Comparison of ENCODE assay signal across 3 fruit fly cellular contexts in genomic region chrX:3083290-3083689, dm6.
TF ChIP-seq lines count a peak whose summit lies in the region.

No protein-coding gene starts in this region.

- TF ChIP-seq CTCF in whole organism, embryonic (GFP tag; optimal IDR thresholded peaks at IDR 0.05; lab: Kevin White, UChicago), result no peak

TF ChIP-seq in whole organism, embryonic, 481 proteins besides CTCF, POLR2A, EP300 and RAD21 (continues in another document):
- TF ChIP-seq row (GFP tag; IDR thresholded peaks at IDR 0.05; lab: Robert Waterston, UW) (0 out of 3 replicates have a peak, but pooled peaks have one; percentile 7), ERR (GFP tag; optimal IDR thresholded peaks at IDR 0.05; lab: Kevin White, UChicago) (no peak), cwo (GFP tag; optimal IDR thresholded peaks at IDR 0.05; lab: Kevin White, UChicago) (no peak), usp (GFP tag; optimal IDR thresholded peaks at IDR 0.05; lab: Kevin White, UChicago) (no peak), CG18764 (GFP tag; optimal IDR thresholded peaks at IDR 0.05; lab: Kevin White, UChicago) (no peak), bsh (GFP tag; optimal IDR thresholded peaks at IDR 0.05; lab: Kevin White, UChicago) (peak in 1 of 2 experiments; percentile 56), psq (GFP tag; optimal IDR thresholded peaks at IDR 0.05; lab: Kevin White, UChicago) (no peak), Doc2 (GFP tag; IDR thresholded peaks at IDR 0.05; lab: Robert Waterston, UW) (no peak), emc (GFP tag; optimal IDR thresholded peaks at IDR 0.05; lab: Kevin White, UChicago) (no peak), exex (tag; optimal IDR thresholded peaks at IDR 0.05; lab: Kevin White, UChicago) (no peak), chn (GFP tag; optimal IDR thresholded peaks at IDR 0.05; lab: Kevin White, UChicago) (no peak), Dad (GFP tag; optimal IDR thresholded peaks at IDR 0.05; lab: Kevin White, UChicago) (no peak), CG10543 (GFP tag; optimal IDR thresholded peaks at IDR 0.05; lab: Kevin White, UChicago) (no peak), gt (GFP tag; IDR thresholded peaks at IDR 0.05; lab: Robert Waterston, UW) (no peak), dmrt11E (tag; optimal IDR thresholded peaks at IDR 0.05; lab: Kevin White, UChicago) (peak; percentile 64), Sox100B (GFP tag; optimal IDR thresholded peaks at IDR 0.05; lab: Kevin White, UChicago) (peak; percentile 12), abd-A (tag; optimal IDR thresholded peaks at IDR 0.05; lab: Kevin White, UChicago) (no peak), ems (GFP tag; optimal IDR thresholded peaks at IDR 0.05; lab: Kevin White, UChicago) (no peak), CG2889 (GFP tag; IDR thresholded peaks at IDR 0.05; lab: Robert Waterston, UW) (no peak), bigmax (GFP tag; optimal IDR thresholded peaks at IDR 0.05; lab: Kevin White, UChicago) (no peak), CG17361 (GFP tag; IDR thresholded peaks at IDR 0.05; lab: Robert Waterston, UW) (0 out of 3 replicates have a peak, but pooled peaks have one; percentile 31), CG2202 (tag; optimal IDR thresholded peaks at IDR 0.05; lab: Kevin White, UChicago) (peak; percentile 10), da (GFP tag; optimal IDR thresholded peaks at IDR 0.05; lab: Kevin White, UChicago) (no peak), HmgD (GFP tag; optimal IDR thresholded peaks at IDR 0.05; lab: Kevin White, UChicago) (no peak), CG17912 (GFP tag; optimal IDR thresholded peaks at IDR 0.05; lab: Kevin White, UChicago) (no peak), sob (GFP tag; IDR thresholded peaks at IDR 0.05; lab: Robert Waterston, UW) (no peak), Atf-2 (GFP tag; optimal IDR thresholded peaks at IDR 0.05; lab: Kevin White, UChicago) (no peak), h (optimal IDR thresholded peaks at IDR 0.05; lab: Kevin White, UChicago) (no peak), CG2116 (GFP tag; optimal IDR thresholded peaks at IDR 0.05; lab: Kevin White, UChicago) (no peak), ewg (GFP tag; optimal IDR thresholded peaks at IDR 0.05; lab: Kevin White, UChicago) (no peak), Rx (GFP tag; IDR thresholded peaks at IDR 0.05; lab: Robert Waterston, UW) (no peak)

TF ChIP-seq in whole organism, prepupa, 60 proteins besides CTCF, POLR2A, EP300 and RAD21:
- peak; percentile 53 for TF ChIP-seq CG15336 (GFP tag; IDR thresholded peaks at IDR 0.05; lab: Robert Waterston, UW)
- TF ChIP-seq Hr4 (GFP tag; optimal IDR thresholded peaks at IDR 0.05; lab: Kevin White, UChicago), result peak; percentile 14
- no peak for TF ChIP-seq spab (GFP tag; optimal IDR thresholded peaks at IDR 0.05; lab: Kevin White, UChicago)
- TF ChIP-seq Eip78C (GFP tag; lab: Kevin White, UChicago), result peak; percentile 40
- TF ChIP-seq CG11294 (GFP tag; IDR thresholded peaks at IDR 0.05; lab: Robert Waterston, UW), result no peak

TF ChIP-seq in whole organism, pupa, 21 proteins besides CTCF, POLR2A, EP300 and RAD21:
- no peak for TF ChIP-seq CG8159 (tag; optimal IDR thresholded peaks at IDR 0.05; lab: Kevin White, UChicago)
- TF ChIP-seq CG14655 (GFP tag; optimal IDR thresholded peaks at IDR 0.05; lab: Kevin White, UChicago), result peak; percentile 3
- TF ChIP-seq CG9948 (tag; optimal IDR thresholded peaks at IDR 0.05; lab: Kevin White, UChicago), result no peak
- TF ChIP-seq CG17806 (tag; optimal IDR thresholded peaks at IDR 0.05; lab: Kevin White, UChicago), result no peak
- TF ChIP-seq CG4496 (GFP tag; IDR thresholded peaks at IDR 0.05; lab: Robert Waterston, UW), result 0 out of 3 replicates have a peak, but pooled peaks have one; percentile 26
- TF ChIP-seq CG32121 (GFP tag; IDR thresholded peaks at IDR 0.05; lab: Robert Waterston, UW), result no peak
- TF ChIP-seq CG15710 (tag; optimal IDR thresholded peaks at IDR 0.05; lab: Kevin White, UChicago), result no peak
- TF ChIP-seq CG10348 (GFP tag; IDR thresholded peaks at IDR 0.05; lab: Robert Waterston, UW), result no peak
- TF ChIP-seq gl (tag; optimal IDR thresholded peaks at IDR 0.05; lab: Kevin White, UChicago), result no peak
- TF ChIP-seq Ets98B (GFP tag; IDR thresholded peaks at IDR 0.05; lab: Robert Waterston, UW), result no peak

Comparison
In these comparisons a context has a peak if more than half of its experiments do, and no peak if none do; other contexts are left out.
1. Of the 7 proteins assayed by ChIP-seq in both whole organism, embryonic and whole organism, prepupa: peak only in whole organism, embryonic: Blimp-1 and Sox102F; only in whole organism, prepupa: none; in both: none; in neither: 5.